Worm (Caenorhabditis elegans) whole organism, late embryonic: Measurements from ENCODE around the gene C18B12.4.

ENCODE experiments used
- K09A11.1 ChIP-seq: sonication (generic microtip); optimal IDR thresholded peaks from 2 replicates; lab custom pipeline; 2017; ENCODE audit warnings: antibody characterized with exemption, mild to moderate bottlenecking, missing genetic modification characterization, missing compliant biosample characterization; ENCODE audit not compliant: insufficient read depth
- Y22D7AL.16 ChIP-seq: sonication (generic microtip); optimal IDR thresholded peaks from 2 replicates; lab custom pipeline; 2016; ENCODE audit warnings: missing genetic modification characterization, missing compliant biosample characterization
- ahr-1 ChIP-seq: sonication (generic microtip); optimal IDR thresholded peaks from 2 replicates; lab custom pipeline; 2016; ENCODE audit warnings: missing genetic modification characterization, missing compliant biosample characterization
- ama-1 ChIP-seq: fragments of 150-350 bp; optimal IDR thresholded peaks from 2 replicates; lab custom pipeline; 2014
- ceh-19 ChIP-seq: fragments of 200-800 bp; sonication (Bioruptor generic); optimal IDR thresholded peaks from 2 replicates; lab custom pipeline; 2018; ENCODE audit warnings: mild to moderate bottlenecking, missing genetic modification characterization, missing compliant biosample characterization
- ceh-2 ChIP-seq: sonication (generic microtip); optimal IDR thresholded peaks from 2 replicates; lab custom pipeline; 2016; ENCODE audit warnings: missing genotype, missing genetic modification characterization, missing compliant biosample characterization
- ceh-22 ChIP-seq: sonication (generic microtip); optimal IDR thresholded peaks from 2 replicates; lab custom pipeline; 2017; ENCODE audit warnings: missing biosample characterization, missing genetic modification characterization
- ceh-30 ChIP-seq: fragments of 150-350 bp; optimal IDR thresholded peaks from 2 replicates; lab custom pipeline; 2014; ENCODE audit warnings: missing biosample characterization, missing genetic modification characterization
- ceh-48 ChIP-seq: sonication (generic microtip); optimal IDR thresholded peaks from 2 replicates; lab custom pipeline; 2016; ENCODE audit warnings: missing genetic modification characterization, inconsistent platforms, missing compliant biosample characterization
- ceh-6 ChIP-seq: fragments of 200-800 bp; sonication (Bioruptor generic); optimal IDR thresholded peaks from 2 replicates; lab custom pipeline; 2018; ENCODE audit warnings: mild to moderate bottlenecking, missing genetic modification characterization, missing compliant biosample characterization
- che-1 ChIP-seq: sonication (generic microtip); optimal IDR thresholded peaks from 2 replicates; lab custom pipeline; 2016; ENCODE audit warnings: mild to moderate bottlenecking, missing genetic modification characterization, missing compliant biosample characterization
- dmd-4 ChIP-seq: sonication (generic microtip); optimal IDR thresholded peaks from 2 replicates; lab custom pipeline; 2016; ENCODE audit warnings: borderline replicate concordance, missing genetic modification characterization, missing compliant biosample characterization
- dve-1 ChIP-seq: sonication (generic microtip); optimal IDR thresholded peaks from 2 replicates; lab custom pipeline; 2017; ENCODE audit warnings: antibody characterized with exemption, mild to moderate bottlenecking, missing genetic modification characterization, missing compliant biosample characterization
- elt-2 ChIP-seq: sonication (generic microtip); optimal IDR thresholded peaks from 2 replicates; lab custom pipeline; 2016; ENCODE audit warnings: missing genetic modification reagents, missing genetic modification characterization, missing compliant biosample characterization
- ets-4 ChIP-seq: sonication (generic microtip); optimal IDR thresholded peaks from 2 replicates; lab custom pipeline; 2016; ENCODE audit warnings: missing genetic modification characterization, missing compliant biosample characterization
- eyg-1 ChIP-seq: sonication (generic microtip); optimal IDR thresholded peaks from 2 replicates; lab custom pipeline; 2016; ENCODE audit warnings: missing genotype, missing genetic modification characterization, missing compliant biosample characterization
- fax-1 ChIP-seq: sonication (generic microtip); optimal IDR thresholded peaks from 2 replicates; lab custom pipeline; 2016; ENCODE audit warnings: missing genotype, missing genetic modification characterization, missing compliant biosample characterization
- gmeb-2 ChIP-seq: sonication (generic microtip); optimal IDR thresholded peaks from 2 replicates; lab custom pipeline; 2016; ENCODE audit warnings: missing genetic modification characterization, inconsistent platforms, missing compliant biosample characterization
- hlh-15 ChIP-seq: sonication (generic microtip); optimal IDR thresholded peaks from 2 replicates; lab custom pipeline; 2016; ENCODE audit warnings: missing genetic modification characterization, missing compliant biosample characterization
- hlh-6 ChIP-seq: sonication (generic microtip); optimal IDR thresholded peaks from 2 replicates; lab custom pipeline; 2016; ENCODE audit warnings: missing genotype, missing genetic modification characterization, missing compliant biosample characterization
- lim-6 ChIP-seq: sonication (generic microtip); optimal IDR thresholded peaks from 2 replicates; lab custom pipeline; 2016; ENCODE audit warnings: missing genetic modification characterization, missing compliant biosample characterization
- madf-2 ChIP-seq: sonication (generic microtip); optimal IDR thresholded peaks from 2 replicates; lab custom pipeline; 2017; ENCODE audit warnings: missing genetic modification characterization, missing compliant biosample characterization
- mec-3 ChIP-seq: sonication (generic microtip); optimal IDR thresholded peaks from 2 replicates; lab custom pipeline; 2016; ENCODE audit warnings: borderline replicate concordance, missing genetic modification characterization, missing compliant biosample characterization
- nfya-1 ChIP-seq: sonication (generic microtip); optimal IDR thresholded peaks from 2 replicates; lab custom pipeline; 2017; ENCODE audit warnings: missing genetic modification characterization, mild to moderate bottlenecking, missing compliant biosample characterization, antibody characterized with exemption, moderate library complexity
- nhr-232 ChIP-seq: sonication (generic microtip); optimal IDR thresholded peaks from 2 replicates; lab custom pipeline; 2016; ENCODE audit warnings: missing genetic modification characterization, missing compliant biosample characterization
- pag-3 ChIP-seq: sonication (generic microtip); optimal IDR thresholded peaks from 2 replicates; lab custom pipeline; 2016; ENCODE audit warnings: missing compliant biosample characterization, missing genetic modification characterization, borderline replicate concordance
- pax-1 ChIP-seq: fragments of 150-350 bp; optimal IDR thresholded peaks from 2 replicates; lab custom pipeline; 2014; ENCODE audit warnings: missing biosample characterization, missing genetic modification characterization
- pha-4 ChIP-seq: fragments of 150-350 bp; optimal IDR thresholded peaks from 2 replicates; lab custom pipeline; 2018; ENCODE audit warnings: missing biosample characterization, missing genetic modification reagents, missing genetic modification characterization
- ref-2 ChIP-seq: sonication (generic microtip); optimal IDR thresholded peaks from 2 replicates; lab custom pipeline; 2016; ENCODE audit warnings: missing genetic modification characterization, missing compliant biosample characterization
- rnt-1 ChIP-seq: sonication (generic microtip); optimal IDR thresholded peaks from 2 replicates; lab custom pipeline; 2016; ENCODE audit warnings: missing genetic modification characterization, missing compliant biosample characterization
- sox-4 ChIP-seq: sonication (generic microtip); optimal IDR thresholded peaks from 2 replicates; lab custom pipeline; 2017; ENCODE audit warnings: mild to moderate bottlenecking, missing genetic modification characterization, inconsistent platforms, missing compliant biosample characterization
- tbx-2 ChIP-seq: sonication (generic microtip); optimal IDR thresholded peaks from 2 replicates; lab custom pipeline; 2016; ENCODE audit warnings: missing genetic modification characterization, missing compliant biosample characterization
- ttx-3 ChIP-seq: sonication (generic microtip); optimal IDR thresholded peaks from 2 replicates; lab custom pipeline; 2016; ENCODE audit warnings: missing genetic modification reagents, missing genetic modification characterization, missing compliant biosample characterization
- zip-5 ChIP-seq: sonication (generic microtip); optimal IDR thresholded peaks from 2 replicates; lab custom pipeline; 2016; ENCODE audit warnings: missing genetic modification characterization, missing compliant biosample characterization
- ztf-16 ChIP-seq: sonication (generic microtip); optimal IDR thresholded peaks from 2 replicates; lab custom pipeline; 2017; ENCODE audit warnings: missing genetic modification characterization, missing compliant biosample characterization

Gene C18B12.4

ce11 chrX:15010941-15011340 is 29.5 kb downstream of the C18B12.4 start:
- no peak for TF ChIP-seq pag-3
- TF ChIP-seq madf-2 (tag; lab: Kevin White, UChicago) = no peak
- no peak for TF ChIP-seq rnt-1 (tag; lab: Kevin White, UChicago)
- TF ChIP-seq nhr-232 (tag; lab: Kevin White, UChicago) = no peak
- TF ChIP-seq sox-4 (tag; lab: Kevin White, UChicago) = no peak
- TF ChIP-seq zip-5 = no peak
- TF ChIP-seq ama-1 = no peak
- no peak for TF ChIP-seq pax-1 (tag; lab: Kevin White, UChicago)
- TF ChIP-seq ceh-19 (GFP tag; lab: Kevin White, UChicago) = no peak
- no peak for TF ChIP-seq ceh-6 (GFP tag; lab: Kevin White, UChicago)
- TF ChIP-seq Y22D7AL.16 (tag; lab: Kevin White, UChicago) = no peak
- TF ChIP-seq mec-3 (tag; lab: Kevin White, UChicago) = no peak
- no peak for TF ChIP-seq ztf-16 (tag; lab: Kevin White, UChicago)
- no peak for TF ChIP-seq ahr-1 (tag; lab: Kevin White, UChicago)
- TF ChIP-seq che-1 = no peak
- TF ChIP-seq ceh-48 (tag; lab: Kevin White, UChicago) = no peak

DNA sequence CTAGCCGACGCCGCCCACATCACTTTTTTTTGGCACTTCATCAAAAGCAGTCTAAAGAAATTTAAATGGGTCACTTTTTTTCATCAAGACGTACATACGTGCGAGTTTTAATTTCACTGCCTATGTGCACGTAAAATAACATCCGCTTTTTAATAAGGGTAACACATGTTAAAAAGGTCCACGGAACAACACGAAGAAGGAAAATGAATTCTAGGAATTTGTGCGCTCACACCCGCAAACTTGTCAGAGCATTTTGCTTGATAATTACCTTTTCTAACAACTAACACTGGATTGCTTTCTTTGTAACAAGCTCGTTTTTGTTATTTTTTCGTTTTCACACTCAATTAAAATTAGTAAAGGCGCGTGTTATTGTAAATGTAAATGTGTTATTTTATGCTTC is 31.7 kb downstream of the C18B12.4 start:
- no peak for TF ChIP-seq ceh-22 (tag; lab: Kevin White, UChicago)
- no peak for TF ChIP-seq hlh-15 (tag; lab: Kevin White, UChicago)
- TF ChIP-seq ceh-6 (GFP tag; lab: Kevin White, UChicago) = no peak
- TF ChIP-seq fax-1 = no peak
- no peak for TF ChIP-seq ceh-48 (tag; lab: Kevin White, UChicago)
- TF ChIP-seq ceh-30 = no peak
- TF ChIP-seq nfya-1 (tag; lab: Kevin White, UChicago) = no peak
- TF ChIP-seq ceh-2 (tag; lab: Kevin White, UChicago) = no peak
- no peak for TF ChIP-seq gmeb-2 (tag; lab: Kevin White, UChicago)
- no peak for TF ChIP-seq lim-6 (tag; lab: Kevin White, UChicago)
- TF ChIP-seq dve-1 = no peak
- TF ChIP-seq pax-1 (tag; lab: Kevin White, UChicago) = no peak
- no peak for TF ChIP-seq ttx-3
- no peak for TF ChIP-seq nhr-232 (tag; lab: Kevin White, UChicago)
- TF ChIP-seq hlh-6 (tag; lab: Kevin White, UChicago) = no peak
- TF ChIP-seq eyg-1 (tag; lab: Kevin White, UChicago) = no peak
- TF ChIP-seq pha-4 (tag; lab: Kevin White, UChicago) = no peak
- TF ChIP-seq ref-2 (tag; lab: Kevin White, UChicago) = no peak

ce11 chrX:15006847-15007358 is 33.5 kb downstream of the C18B12.4 start, which contains the start of gene ergi-2:
Gene ergi-2, minus strand, starts transcription at chrX:15007308.
- TF ChIP-seq dmd-4 (tag; lab: Kevin White, UChicago) (no peak), K09A11.1 (no peak), ttx-3 (no peak), ets-4 (tag; lab: Kevin White, UChicago) (no peak), ceh-2 (tag; lab: Kevin White, UChicago) (no peak)

DNA sequence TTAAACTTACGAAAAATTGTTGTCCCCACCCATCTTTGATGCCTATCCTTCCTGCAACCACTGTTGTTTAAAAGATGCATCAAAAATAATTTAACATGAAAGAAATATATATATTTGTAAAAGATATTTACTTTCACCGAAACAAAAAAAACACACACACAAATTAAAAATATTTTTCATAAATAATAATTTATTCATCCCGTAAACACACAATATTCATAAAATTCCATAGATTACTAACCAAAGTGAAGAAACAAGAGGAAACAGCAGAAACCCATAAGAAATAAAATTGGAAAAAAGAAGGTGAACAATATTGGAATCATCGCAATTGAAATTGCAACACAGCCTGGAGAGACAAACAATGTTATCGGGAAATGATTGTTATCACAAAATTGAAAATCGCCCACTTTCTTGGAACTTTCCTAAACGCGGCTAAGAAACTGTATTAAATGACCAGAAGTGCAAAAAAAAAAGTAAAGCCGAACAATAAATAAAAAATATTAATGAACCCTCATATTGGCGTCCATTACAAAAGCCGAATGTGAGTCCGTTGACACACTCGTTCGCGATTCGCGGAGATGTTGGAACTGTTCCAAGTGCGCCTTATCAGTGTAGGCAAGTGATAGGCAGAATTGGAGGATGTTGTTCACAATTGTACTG is 36.4 kb downstream of the C18B12.4 start, which contains the start of gene slc-25A18.1:
TSS of gene slc-25A18.1 (minus strand) at position 51 of the 660 bp plus-strand sequence.
- TF ChIP-seq elt-2 (tag; lab: Kevin White, UChicago) = peak; percentile 72
- no peak for TF ChIP-seq tbx-2
